Fruit fly (Drosophila melanogaster) whole organism, embryonic: ENCODE results near the gene CG34282.

Experiments used
- Abd-B ChIP-seq: fragments of 200-800 bp; sonication (Bioruptor generic); optimal IDR thresholded peaks from 2 replicates; lab custom pipeline; 2018; ENCODE audit warnings: missing biosample characterization, mild to moderate bottlenecking, missing genetic modification characterization, moderate library complexity
- Atf-2 ChIP-seq: fragments of 200-800 bp; sonication (Bioruptor generic); optimal IDR thresholded peaks from 2 replicates; lab custom pipeline; 2016; ENCODE audit warnings: missing biosample characterization, missing genetic modification characterization
- Awh ChIP-seq: fragments of 200-800 bp; sonication (Bioruptor generic); IDR thresholded peaks from 2 replicates; pipeline ENCODE4, ENCODE4 v1.3.6; 2022; ENCODE audit warnings: missing biosample characterization, missing genetic modification characterization
- BtbVII ChIP-seq: fragments of 200-800 bp; sonication (Bioruptor generic); optimal IDR thresholded peaks from 3 replicates; lab custom pipeline; 2017; ENCODE audit warnings: missing biosample characterization, mild to moderate bottlenecking, missing genetic modification characterization
- CG10209 ChIP-seq: fragments of 200-800 bp; sonication (Bioruptor generic); optimal IDR thresholded peaks from 3 replicates; lab custom pipeline; 2017; ENCODE audit warnings: missing biosample characterization, mild to moderate bottlenecking, missing genetic modification characterization, missing genetic modification reagents
- CG10543 ChIP-seq: fragments of 200-800 bp; sonication (Bioruptor generic); optimal IDR thresholded peaks from 3 replicates; lab custom pipeline; 2017; ENCODE audit warnings: missing biosample characterization, mild to moderate bottlenecking, missing genetic modification characterization, moderate library complexity
- CG16779 ChIP-seq: fragments of 200-800 bp; sonication (Bioruptor generic); IDR thresholded peaks from 2 replicates; pipeline ENCODE4 v1.3.6; 2022; ENCODE audit warnings: missing biosample characterization, missing genetic modification characterization
- CG3065 ChIP-seq: fragments of 200-800 bp; sonication (Bioruptor generic); optimal IDR thresholded peaks from 2 replicates; lab custom pipeline; 2016; ENCODE audit warnings: missing biosample characterization, missing genetic modification characterization
- CG31224 ChIP-seq: fragments of 200-800 bp; sonication (Bioruptor generic); IDR thresholded peaks from 2 replicates; pipeline ENCODE4 v1.3.6; 2022; ENCODE audit warnings: missing biosample characterization, missing genetic modification characterization
- CG34376 ChIP-seq: fragments of 200-800 bp; sonication (Bioruptor generic); optimal IDR thresholded peaks from 2 replicates; lab custom pipeline; 2018; ENCODE audit warnings: missing biosample characterization, mild to moderate bottlenecking, missing genetic modification characterization
- CG6175 ChIP-seq: fragments of 200-800 bp; sonication (Bioruptor generic); IDR thresholded peaks from 3 replicates; pipeline ENCODE4 v1.3.6; 2022; ENCODE audit warnings: missing biosample characterization, missing genetic modification characterization
- CG6254 ChIP-seq: fragments of 200-800 bp; sonication (Bioruptor generic); optimal IDR thresholded peaks from 3 replicates; lab custom pipeline; 2017; ENCODE audit warnings: mild to moderate bottlenecking, missing biosample characterization, missing genetic modification reagents, missing genetic modification characterization
- CG6689 ChIP-seq: fragments of 200-800 bp; sonication (Bioruptor generic); IDR thresholded peaks from 2 replicates; pipeline ENCODE4 v1.3.6; 2022; ENCODE audit warnings: missing biosample characterization, missing genetic modification characterization
- CG8478 ChIP-seq: fragments of >200 bp; optimal IDR thresholded peaks from 2 replicates; lab custom pipeline; 2018
- CG9797 ChIP-seq: fragments of 200-800 bp; sonication (Bioruptor generic); optimal IDR thresholded peaks from 3 replicates; lab custom pipeline; 2018; ENCODE audit warnings: missing biosample characterization, mild to moderate bottlenecking, missing genetic modification characterization
- Chrac-16 ChIP-seq: fragments of 200-800 bp; sonication (Bioruptor generic); optimal IDR thresholded peaks from 3 replicates; lab custom pipeline; 2016; ENCODE audit warnings: missing biosample characterization, missing genetic modification characterization
- D19A ChIP-seq: fragments of 200-800 bp; optimal IDR thresholded peaks from 3 replicates; lab custom pipeline; 2019; ENCODE audit warnings: missing biosample characterization, mild to moderate bottlenecking, missing genetic modification characterization, moderate library complexity
- Dbx ChIP-seq: fragments of 200-800 bp; sonication (Bioruptor generic); IDR thresholded peaks from 3 replicates; pipeline ENCODE4 v1.3.6; 2022; ENCODE audit warnings: missing biosample characterization, missing genetic modification characterization
- E2f2 ChIP-seq: fragments of 200-800 bp; sonication (Bioruptor generic); IDR thresholded peaks from 2 replicates; pipeline ENCODE4 v1.3.6; 2022; ENCODE audit warnings: missing biosample characterization, missing genetic modification characterization
- Gug ChIP-seq: fragments of 200-800 bp; sonication (Bioruptor generic); IDR thresholded peaks from 4 replicates; pipeline ENCODE4 v1.3.6; 2022; ENCODE audit warnings: missing biosample characterization, missing genetic modification characterization
- H15 ChIP-seq: fragments of 200-800 bp; sonication (Bioruptor generic); IDR thresholded peaks from 3 replicates; pipeline ENCODE4 v1.3.6; 2022; ENCODE audit warnings: missing biosample characterization, missing genetic modification characterization
- HLH4C ChIP-seq: fragments of 200-800 bp; sonication (Bioruptor generic); IDR thresholded peaks from 3 replicates; pipeline ENCODE4 v1.3.6; 2022; ENCODE audit warnings: missing biosample characterization, missing genetic modification characterization; ENCODE audit not compliant: partially characterized antibody
- Hand ChIP-seq: fragments of 200-800 bp; sonication (Bioruptor generic); optimal IDR thresholded peaks from 2 replicates; lab custom pipeline; 2017; ENCODE audit warnings: mild to moderate bottlenecking, missing biosample characterization, missing genetic modification reagents, missing genetic modification characterization
- Hr3 ChIP-seq: fragments of 200-800 bp; sonication (Bioruptor generic); optimal IDR thresholded peaks from 3 replicates; lab custom pipeline; 2016; ENCODE audit warnings: missing biosample characterization, missing genetic modification characterization
- MESR4 ChIP-seq: fragments of 200-800 bp; sonication (Bioruptor generic); optimal IDR thresholded peaks from 2 replicates; lab custom pipeline; 2018; ENCODE audit warnings: missing biosample characterization, mild to moderate bottlenecking, missing genetic modification characterization, moderate library complexity
- Neu2 ChIP-seq: fragments of 200-800 bp; sonication (Bioruptor generic); optimal IDR thresholded peaks from 3 replicates; lab custom pipeline; 2016; ENCODE audit warnings: missing biosample characterization, missing genetic modification characterization, borderline replicate concordance
- Rfx ChIP-seq: fragments of 200-800 bp; sonication (Bioruptor generic); IDR thresholded peaks from 2 replicates; pipeline ENCODE4 v1.3.6; 2022; ENCODE audit warnings: missing biosample characterization, missing genetic modification characterization
- Side ChIP-seq: fragments of 200-800 bp; sonication (Bioruptor generic); optimal IDR thresholded peaks from 2 replicates; lab custom pipeline; 2016; ENCODE audit warnings: missing biosample characterization, missing genetic modification characterization
- Six4 ChIP-seq: fragments of 200-800 bp; sonication (Bioruptor generic); optimal IDR thresholded peaks from 2 replicates; lab custom pipeline; 2016; ENCODE audit warnings: missing biosample characterization, missing genetic modification characterization
- Tbp ChIP-seq: fragments of >200 bp; optimal IDR thresholded peaks from 2 replicates; lab custom pipeline; 2018; ENCODE audit warnings: missing biosample characterization, missing genetic modification characterization
- Usf ChIP-seq: fragments of 200-800 bp; sonication (Bioruptor generic); optimal IDR thresholded peaks from 2 replicates; lab custom pipeline; 2017; ENCODE audit warnings: missing genotype, missing biosample characterization, missing genetic modification characterization
- amos ChIP-seq: fragments of 200-800 bp; sonication (Bioruptor generic); IDR thresholded peaks from 2 replicates; pipeline ENCODE4 v1.3.6; 2022; ENCODE audit warnings: missing biosample characterization, missing genetic modification characterization; ENCODE audit not compliant: partially characterized antibody
- bsh ChIP-seq, 2 experiments: fragments of 200-800 bp; sonication (Bioruptor generic); optimal IDR thresholded peaks; 2 replicates each; lab custom pipeline; 2017 to 2018; ENCODE audit warnings: mild to moderate bottlenecking in 2 of 2, missing biosample characterization in 2 of 2, missing genetic modification characterization in 2 of 2, moderate library complexity in 1 of 2
- chif ChIP-seq, 2 experiments: fragments of 200-800 bp; sonication (Bioruptor generic); optimal IDR thresholded peaks; 3 replicates each; lab custom pipeline; 2016; ENCODE audit warnings: missing biosample characterization in 2 of 2, missing genetic modification characterization in 2 of 2
- dan ChIP-seq: fragments of 200-800 bp; sonication (Bioruptor generic); IDR thresholded peaks from 2 replicates; pipeline ENCODE4 v1.3.6; 2022; ENCODE audit warnings: missing biosample characterization, missing genetic modification characterization
- dmrt11E ChIP-seq: fragments of 200-800 bp; sonication (Bioruptor generic); optimal IDR thresholded peaks from 3 replicates; lab custom pipeline; 2018; ENCODE audit warnings: missing biosample characterization, mild to moderate bottlenecking, missing genetic modification characterization, moderate library complexity
- dysf ChIP-seq: fragments of 200-800 bp; sonication (Bioruptor generic); IDR thresholded peaks from 3 replicates; pipeline ENCODE4 v1.3.6; 2022; ENCODE audit warnings: missing biosample characterization, missing genetic modification characterization
- emc ChIP-seq: fragments of 200-800 bp; sonication (Bioruptor generic); optimal IDR thresholded peaks from 2 replicates; lab custom pipeline; 2016; ENCODE audit warnings: missing biosample characterization, missing genetic modification characterization
- hkb ChIP-seq, 2 experiments: fragments of 200-800 bp in 1 of 2; fragments of >200 bp in 1 of 2; sonication (Bioruptor generic) in 1 of 2; IDR thresholded peaks in 1 of 2; optimal IDR thresholded peaks in 1 of 2; 2 replicates each; pipeline versions ENCODE4 v1.3.6 to Lab custom; 2017 to 2022; ENCODE audit warnings: missing biosample characterization in 1 of 2, missing genetic modification characterization in 1 of 2
- lola ChIP-seq, 3 experiments: fragments of >200 bp in 2 of 3; fragments of 200-800 bp in 1 of 3; sonication (Bioruptor generic) in 1 of 3; optimal IDR thresholded peaks; 2 replicates each; lab custom pipeline; 2017 to 2019; ENCODE audit warnings: missing biosample characterization in 3 of 3, missing genetic modification characterization in 3 of 3, mild to moderate bottlenecking in 1 of 3, moderate library complexity in 1 of 3
- mirr ChIP-seq: fragments of 200-800 bp; sonication (Bioruptor generic); optimal IDR thresholded peaks from 3 replicates; lab custom pipeline; 2018; ENCODE audit warnings: missing biosample characterization, mild to moderate bottlenecking, missing genetic modification characterization
- otp ChIP-seq: fragments of 200-800 bp; sonication (Bioruptor generic); IDR thresholded peaks from 3 replicates; pipeline ENCODE4, ENCODE4 v1.3.6; 2022; ENCODE audit warnings: missing biosample characterization, missing genetic modification characterization
- pros ChIP-seq: fragments of 200-800 bp; sonication (Bioruptor generic); optimal IDR thresholded peaks from 3 replicates; lab custom pipeline; 2019; ENCODE audit warnings: missing biosample characterization, mild to moderate bottlenecking, missing genetic modification characterization, moderate library complexity
- sr ChIP-seq: fragments of 200-800 bp; sonication (Bioruptor generic); IDR thresholded peaks from 3 replicates; pipeline ENCODE4 v1.3.6; 2022; ENCODE audit warnings: missing biosample characterization, missing genetic modification characterization
- trem ChIP-seq: fragments of 200-800 bp; optimal IDR thresholded peaks from 3 replicates; lab custom pipeline; 2019; ENCODE audit warnings: missing biosample characterization, mild to moderate bottlenecking, missing genetic modification characterization, moderate library complexity
- unpg ChIP-seq: fragments of 200-800 bp; sonication (Bioruptor generic); optimal IDR thresholded peaks from 3 replicates; lab custom pipeline; 2018; ENCODE audit warnings: missing biosample characterization, mild to moderate bottlenecking, missing genetic modification characterization, moderate library complexity
- wek ChIP-seq: fragments of 200-800 bp; sonication (Bioruptor generic); optimal IDR thresholded peaks from 3 replicates; lab custom pipeline; 2018; ENCODE audit warnings: missing biosample characterization, mild to moderate bottlenecking, missing genetic modification characterization, moderate library complexity
- z ChIP-seq: fragments of 200-800 bp; sonication (Bioruptor generic); IDR thresholded peaks from 3 replicates; pipeline ENCODE4 v1.3.6; 2022; ENCODE audit warnings: missing biosample characterization, missing genetic modification characterization

The CG34282 gene

DNA sequence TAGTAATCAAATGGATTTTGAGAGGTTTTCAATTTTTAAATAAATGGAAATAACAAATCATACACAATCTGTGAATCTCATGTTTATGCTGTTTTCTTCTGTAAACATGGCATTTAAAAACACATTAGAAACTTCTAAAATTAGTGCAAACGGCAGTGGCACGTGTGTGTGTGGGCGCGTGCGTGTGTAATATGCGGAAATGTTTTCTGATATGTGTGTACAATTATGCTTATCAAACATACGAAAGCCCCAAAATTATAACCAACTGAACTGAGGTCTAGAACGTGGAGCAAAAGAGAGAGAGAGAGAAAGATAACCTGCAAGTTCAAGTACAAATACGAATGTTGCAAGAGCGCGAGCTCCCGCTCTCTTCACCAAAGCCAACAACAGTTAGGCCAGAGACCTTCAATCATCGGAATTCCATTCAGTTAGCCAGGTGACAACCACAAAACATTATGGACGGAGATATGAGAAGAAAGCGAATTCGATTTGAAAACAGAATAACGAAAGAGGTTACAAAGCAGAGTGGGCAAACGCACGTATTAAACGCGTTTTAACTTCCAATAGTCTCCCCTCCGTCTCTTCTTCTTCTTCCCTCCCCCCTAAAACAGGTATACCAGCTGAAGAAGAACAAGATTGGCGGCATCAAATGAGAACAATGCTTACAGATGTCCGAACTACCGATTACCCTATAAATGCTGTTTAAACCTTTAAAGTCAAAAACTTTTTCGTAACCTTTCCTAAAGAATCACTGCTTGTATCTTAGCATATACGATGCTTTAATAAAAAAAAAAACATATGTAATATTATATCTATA is 46.2 kb downstream of the CG34282 start (continued):
- peak; percentile 91 for TF ChIP-seq trem (tag; lab: Kevin White, UChicago)
- peak; percentile 67 for TF ChIP-seq mirr (GFP tag; lab: Kevin White, UChicago)
- TF ChIP-seq Tbp (GFP tag; lab: Kevin White, UChicago) = no peak
- peak; percentile 75 for TF ChIP-seq Atf-2 (GFP tag; lab: Kevin White, UChicago)
- peak; percentile 96 for TF ChIP-seq Six4 (GFP tag; lab: Kevin White, UChicago)
- TF ChIP-seq amos (GFP tag; lab: Robert Waterston, UW) = no peak
- TF ChIP-seq Usf (GFP tag; lab: Kevin White, UChicago) = peak; percentile 90
- TF ChIP-seq unpg (GFP tag; lab: Kevin White, UChicago) = peak; percentile 96
- TF ChIP-seq CG16779 (GFP tag; lab: Robert Waterston, UW) = peak; percentile 96
- TF ChIP-seq CG8478 (lab: Kevin White, UChicago) = no peak
- TF ChIP-seq CG6689 (GFP tag; lab: Robert Waterston, UW) = peak; percentile 95
- peak; percentile 97 for TF ChIP-seq H15 (GFP tag; lab: Robert Waterston, UW)
- TF ChIP-seq CG31224 (GFP tag; lab: Robert Waterston, UW) = peak; percentile 96
- peak; percentile 87 for TF ChIP-seq CG10543
- TF ChIP-seq chif (GFP tag; optimal IDR thresholded peaks at IDR 0.05; lab: Kevin White, UChicago) = peak; percentile 71 to 82
- peak; percentile 98 for TF ChIP-seq dysf (GFP tag; lab: Robert Waterston, UW)
- TF ChIP-seq MESR4 (GFP tag; lab: Kevin White, UChicago) = peak; percentile 52
- TF ChIP-seq Neu2 (GFP tag; lab: Kevin White, UChicago) = no peak
- peak; percentile 93 for TF ChIP-seq CG6175 (GFP tag; lab: Robert Waterston, UW)
- TF ChIP-seq lola (GFP tag; optimal IDR thresholded peaks at IDR 0.05; lab: Kevin White, UChicago) = peak in 1 of 3 experiments; percentile 93
- peak; percentile 98 for TF ChIP-seq Dbx
- TF ChIP-seq CG6254 (GFP tag; lab: Kevin White, UChicago) = peak; percentile 93
- peak; percentile 36 for TF ChIP-seq CG9797 (GFP tag; lab: Kevin White, UChicago)
- peak; percentile 82 for TF ChIP-seq sr (GFP tag; lab: Robert Waterston, UW)
- TF ChIP-seq Gug = peak; percentile 89
- peak; percentile 97 for TF ChIP-seq BtbVII (GFP tag; lab: Kevin White, UChicago)
- peak; percentile 90 for TF ChIP-seq Hand (GFP tag; lab: Kevin White, UChicago)
- peak; percentile 55 for TF ChIP-seq CG34376 (GFP tag; lab: Kevin White, UChicago)
- no peak for TF ChIP-seq pros (GFP tag; lab: Kevin White, UChicago)
- TF ChIP-seq dan (GFP tag; lab: Robert Waterston, UW) = peak; percentile 68; the same call in 1 of the 2 replicates
- 0 out of 3 replicates have a peak, but pooled peaks have one; percentile 56 for TF ChIP-seq z (GFP tag; lab: Robert Waterston, UW)
- TF ChIP-seq Abd-B (GFP tag; lab: Kevin White, UChicago) = peak; percentile 95
- peak; percentile 95 for TF ChIP-seq Hr3
- peak; percentile 96 for TF ChIP-seq otp (GFP tag; lab: Robert Waterston, UW)
- peak; percentile 96 for TF ChIP-seq D19A (tag; lab: Kevin White, UChicago)
- no peak for TF ChIP-seq HLH4C (GFP tag; lab: Robert Waterston, UW)
- TF ChIP-seq hkb (optimal IDR thresholded peaks at IDR 0.05; lab: Kevin White, UChicago) = no peak
- TF ChIP-seq hkb (GFP tag; IDR thresholded peaks at IDR 0.05; lab: Robert Waterston, UW) = peak; percentile 97
- TF ChIP-seq dmrt11E (tag; lab: Kevin White, UChicago) = peak; percentile 88
- TF ChIP-seq wek (GFP tag; lab: Kevin White, UChicago) = peak; percentile 67
- TF ChIP-seq Awh (GFP tag; lab: Robert Waterston, UW) = peak; percentile 95
- peak; percentile 98 for TF ChIP-seq Rfx
- TF ChIP-seq Chrac-16 (GFP tag; lab: Kevin White, UChicago) = peak; percentile 93
- peak; percentile 81 for TF ChIP-seq Side (GFP tag; lab: Kevin White, UChicago)
- TF ChIP-seq E2f2 (GFP tag; lab: Robert Waterston, UW) = peak; percentile 81
- TF ChIP-seq CG10209 = peak; percentile 96
- peak; percentile 84 to 98 for TF ChIP-seq bsh (GFP tag; optimal IDR thresholded peaks at IDR 0.05; lab: Kevin White, UChicago)
- TF ChIP-seq CG3065 (GFP tag; lab: Kevin White, UChicago) = peak; percentile 80
- TF ChIP-seq emc = peak; percentile 74
